Worm (Caenorhabditis elegans) whole organism, midembryonic: ENCODE results near the gene Y113G7B.27.

Experiments
- T22C8.4 ChIP-seq: fragments of 200-800 bp; sonication (Bioruptor generic); IDR thresholded peaks from 2 replicates; pipeline ENCODE4 v1.3.6; 2022; ENCODE audit warnings: missing genetic modification characterization, missing compliant biosample characterization
- flt-1 ChIP-seq: fragments of 200-800 bp; sonication (Bioruptor generic); IDR thresholded peaks from 2 replicates; pipeline ENCODE4 v1.3.6; 2022; ENCODE audit warnings: missing genetic modification characterization, missing compliant biosample characterization

ce11 chrV:20234439-20234838, 41.8 kb downstream of the Y113G7B.27 start:
- TF ChIP-seq flt-1 (GFP tag; lab: Robert Waterston, UW) (0 out of 2 replicates have a peak, but pooled peaks have one; percentile 4), T22C8.4 (GFP tag; lab: Robert Waterston, UW) (no peak)
